Worm (Caenorhabditis elegans) whole organism, L4/young adult: ENCODE results near the gene R02F2.5.
A peak's percentile ranks its signal among the peaks of the same experiment; 100 is the strongest.

Experiments
- W03F9.2 ChIP-seq: fragments of 150-350 bp; optimal IDR thresholded peaks from 2 replicates; lab custom pipeline; 2014; ENCODE audit warnings: missing biosample characterization, missing genetic modification characterization
- dao-5 ChIP-seq: sonication (generic microtip); optimal IDR thresholded peaks from 2 replicates; lab custom pipeline; 2016; ENCODE audit warnings: missing genotype, missing genetic modification characterization, moderate library complexity, missing compliant biosample characterization
- him-1 ChIP-seq: sonication (generic microtip); optimal IDR thresholded peaks from 2 replicates; lab custom pipeline; 2016; ENCODE audit warnings: missing genotype, missing genetic modification reagents, missing genetic modification characterization, missing compliant biosample characterization

R02F2.5 gene

ce11 chrIII:5478824-5479368, at the start of gene R02F2.5, which contains the start of gene R02F2.6:
TSS of gene R02F2.5 (plus strand) at chrIII:5479318.
TSS of gene R02F2.6 (minus strand) at chrIII:5478924.
- TF ChIP-seq him-1 (tag; lab: Kevin White, UChicago) (no peak), W03F9.2 (no peak), dao-5 (tag; lab: Kevin White, UChicago) (no peak)

- TF ChIP-seq W03F9.2, result no peak
- no peak for TF ChIP-seq him-1 (tag; lab: Kevin White, UChicago)
- no peak for TF ChIP-seq dao-5 (tag; lab: Kevin White, UChicago)
Observed at ce11 chrIII:5436306-5436705, 42.8 kb upstream of the R02F2.5 start.

DNA sequence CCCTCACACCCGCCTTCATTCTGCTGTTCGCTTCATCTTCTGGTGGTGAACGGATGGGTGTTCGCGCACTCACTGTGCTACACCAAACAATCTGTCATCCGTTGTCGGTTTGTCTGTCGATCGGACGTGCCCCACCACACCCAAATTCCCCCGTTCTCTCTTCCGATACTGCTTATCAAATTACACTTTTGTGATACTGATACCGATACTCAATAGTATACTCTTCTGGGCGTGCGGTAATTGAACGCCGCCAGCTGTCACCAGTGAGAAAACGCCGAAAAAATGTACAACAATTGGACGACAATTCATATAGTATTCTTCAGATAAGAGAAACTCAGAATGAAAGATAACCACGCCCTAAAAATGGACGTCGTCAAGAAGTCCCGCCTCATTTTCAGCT, 41.1 kb upstream of the R02F2.5 start:
- TF ChIP-seq him-1 (tag; lab: Kevin White, UChicago) (no peak), dao-5 (tag; lab: Kevin White, UChicago) (no peak), W03F9.2 (no peak)

DNA sequence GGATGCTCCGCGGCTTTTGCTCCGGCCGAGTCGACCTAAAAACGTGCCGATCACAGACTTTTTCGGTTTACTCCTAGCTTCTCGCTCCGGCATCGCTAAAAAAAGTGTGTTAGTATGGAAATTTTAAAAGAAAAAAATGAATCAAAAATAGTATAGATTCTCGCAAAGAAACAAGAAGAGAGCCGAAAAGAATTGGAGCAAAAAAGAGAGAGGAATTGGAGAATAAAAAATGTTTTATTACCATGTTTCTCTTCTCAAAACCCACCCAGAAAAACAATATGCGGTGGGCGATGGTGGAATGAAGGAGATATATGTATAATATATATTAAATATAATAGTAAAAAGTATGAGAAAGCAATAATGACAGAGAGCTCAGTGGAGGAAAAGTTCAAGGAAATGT, 38.6 kb upstream of the R02F2.5 start, which contains the start of gene W03A5.6:
Gene W03A5.6, minus strand, starts transcription at position 101 of the 400 bp plus-strand sequence.
- TF ChIP-seq him-1 (tag; lab: Kevin White, UChicago) (no peak), dao-5 (tag; lab: Kevin White, UChicago) (no peak), W03F9.2 (no peak)

DNA sequence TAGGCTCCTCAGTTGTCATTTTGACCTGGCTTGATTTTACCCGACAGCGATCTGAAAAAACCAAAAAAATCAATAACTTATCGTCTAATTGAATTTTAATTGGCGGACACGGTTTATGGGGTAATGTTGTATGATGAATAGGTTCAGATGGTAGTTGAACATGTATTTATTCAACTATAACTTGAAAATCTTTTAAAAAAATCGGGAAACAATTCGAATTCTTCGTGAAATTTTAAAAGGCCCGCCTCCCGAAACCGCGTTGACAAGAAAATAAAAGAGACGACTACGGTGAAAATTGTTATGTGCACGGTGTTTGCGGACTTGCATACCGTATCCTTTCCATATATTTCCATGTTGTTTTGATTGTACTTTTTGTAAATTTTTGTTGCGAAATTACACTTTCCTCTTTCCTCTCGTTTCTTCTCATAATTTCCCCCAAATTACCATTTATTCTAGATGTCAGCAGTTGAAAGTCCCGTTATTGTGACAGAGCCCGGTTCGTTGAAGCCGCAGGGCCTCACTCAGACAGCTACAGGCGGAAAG, 36.3 kb upstream of the R02F2.5 start, which contains the start of the genes T24G10.2 and disl-2:
Gene T24G10.2, minus strand, starts transcription at position 51 of the 543 bp plus-strand sequence.
Gene disl-2, plus strand, starts transcription at position 457 of the 543 bp plus-strand sequence.
- TF ChIP-seq dao-5 (tag; lab: Kevin White, UChicago), result no peak
- TF ChIP-seq W03F9.2, result peak; percentile 16
- no peak for TF ChIP-seq him-1 (tag; lab: Kevin White, UChicago)

- TF ChIP-seq dao-5 (tag; lab: Kevin White, UChicago), result no peak
- TF ChIP-seq W03F9.2, result peak; percentile 56
- TF ChIP-seq him-1 (tag; lab: Kevin White, UChicago), result no peak
Observed at ce11 chrIII:5448177-5448576, 30.9 kb upstream of the R02F2.5 start, which contains the start of gene skpt-1. TSS of gene skpt-1 (minus strand) at chrIII:5448395.

DNA sequence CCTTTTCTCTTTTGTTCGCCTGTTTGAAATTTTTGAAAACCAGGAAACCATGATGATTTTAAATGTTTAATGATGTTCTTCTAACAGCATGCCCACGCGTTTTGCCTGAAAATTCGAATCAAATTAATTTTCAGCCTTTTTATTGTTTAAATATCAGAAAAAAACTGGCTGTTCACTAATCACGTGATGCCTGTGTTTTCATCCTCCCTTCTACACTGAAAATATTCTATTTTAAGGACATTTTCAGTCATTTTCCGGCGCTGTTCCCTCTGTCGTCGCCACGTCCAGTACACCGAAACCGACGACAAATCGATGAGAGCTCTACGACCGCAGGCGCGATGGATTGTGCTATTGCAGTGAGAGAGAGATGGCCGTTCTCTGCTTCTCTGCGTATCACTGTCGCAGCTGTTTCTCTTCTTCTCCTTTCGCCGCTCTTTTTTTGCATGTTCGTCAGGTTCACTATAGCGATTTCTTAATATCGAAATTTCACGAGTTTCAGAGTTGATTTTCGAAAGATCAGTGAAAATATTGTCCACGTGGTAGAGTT, 29.3 kb upstream of the R02F2.5 start, which contains the start of gene F48E8.8:
Gene F48E8.8, minus strand, starts transcription at position 51 of the 547 bp plus-strand sequence.
- no peak for TF ChIP-seq W03F9.2
- TF ChIP-seq dao-5 (tag; lab: Kevin White, UChicago), result no peak
- no peak for TF ChIP-seq him-1 (tag; lab: Kevin White, UChicago)

- TF ChIP-seq dao-5 (tag; lab: Kevin White, UChicago), result no peak
- no peak for TF ChIP-seq W03F9.2
- no peak for TF ChIP-seq him-1 (tag; lab: Kevin White, UChicago)
Observed at ce11 chrIII:5450430-5450829, 28.7 kb upstream of the R02F2.5 start, which contains the start of gene paa-1. TSS of gene paa-1 (plus strand) at chrIII:5450730.

- TF ChIP-seq him-1 (tag; lab: Kevin White, UChicago) (no peak), dao-5 (tag; lab: Kevin White, UChicago) (no peak), W03F9.2 (no peak)
Observed at ce11 chrIII:5453290-5453689, 25.8 kb upstream of the R02F2.5 start, which contains the start of gene F48E8.4. TSS of gene F48E8.4 (plus strand) at chrIII:5453590.

- TF ChIP-seq dao-5 (tag; lab: Kevin White, UChicago), result no peak
- TF ChIP-seq W03F9.2, result no peak
- no peak for TF ChIP-seq him-1 (tag; lab: Kevin White, UChicago)
Observed at ce11 chrIII:5461079-5461478, 18.0 kb upstream of the R02F2.5 start, which contains the start of gene F48E8.3. TSS of gene F48E8.3 (plus strand) at chrIII:5461379.

ce11 chrIII:5464077-5464476, 15.0 kb upstream of the R02F2.5 start, which contains the start of gene F48E8.2:
TSS of gene F48E8.2 (plus strand) at chrIII:5464377.
- TF ChIP-seq dao-5 (tag; lab: Kevin White, UChicago), result no peak
- no peak for TF ChIP-seq him-1 (tag; lab: Kevin White, UChicago)
- TF ChIP-seq W03F9.2, result no peak

DNA sequence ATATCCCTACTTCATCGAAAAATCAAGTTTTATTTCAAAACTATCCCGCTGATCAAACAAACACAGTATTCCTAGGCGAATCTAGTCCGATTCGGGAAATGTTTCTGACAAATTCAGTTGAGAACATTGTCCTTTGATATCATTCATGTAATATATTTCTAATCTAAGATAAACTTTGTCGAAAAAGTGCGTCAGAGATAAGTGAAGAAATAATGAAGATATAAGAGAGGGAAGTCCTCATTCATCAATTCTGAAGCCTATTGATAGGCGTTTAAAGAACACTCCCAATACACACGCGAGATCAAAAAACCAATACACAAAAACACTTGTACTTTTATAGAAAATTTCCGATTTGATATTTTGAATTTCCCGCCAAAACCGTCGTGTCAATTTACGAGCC, 14.3 kb upstream of the R02F2.5 start:
- TF ChIP-seq dao-5 (tag; lab: Kevin White, UChicago) (no peak), W03F9.2 (no peak), him-1 (tag; lab: Kevin White, UChicago) (no peak)

DNA sequence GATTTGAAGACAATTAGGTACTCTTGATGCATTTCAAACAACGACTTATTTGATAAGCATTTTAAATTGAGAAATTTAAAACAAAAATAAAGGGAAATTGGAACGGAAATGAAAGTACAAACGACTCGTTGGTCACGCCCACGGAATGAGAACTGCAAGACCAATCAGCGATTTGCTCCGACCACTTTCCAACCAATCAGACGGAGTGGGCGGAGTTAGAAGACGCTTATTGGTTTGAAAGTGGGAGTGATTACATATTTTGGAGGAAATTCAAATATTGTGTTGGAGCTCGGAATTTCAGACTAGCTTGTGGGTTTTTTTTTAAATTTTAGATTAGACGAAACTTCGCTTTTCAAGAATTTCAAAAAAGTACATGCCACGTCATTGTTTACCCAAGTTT, 10.0 kb upstream of the R02F2.5 start:
- no peak for TF ChIP-seq dao-5 (tag; lab: Kevin White, UChicago)
- TF ChIP-seq him-1 (tag; lab: Kevin White, UChicago), result no peak
- TF ChIP-seq W03F9.2, result no peak

DNA sequence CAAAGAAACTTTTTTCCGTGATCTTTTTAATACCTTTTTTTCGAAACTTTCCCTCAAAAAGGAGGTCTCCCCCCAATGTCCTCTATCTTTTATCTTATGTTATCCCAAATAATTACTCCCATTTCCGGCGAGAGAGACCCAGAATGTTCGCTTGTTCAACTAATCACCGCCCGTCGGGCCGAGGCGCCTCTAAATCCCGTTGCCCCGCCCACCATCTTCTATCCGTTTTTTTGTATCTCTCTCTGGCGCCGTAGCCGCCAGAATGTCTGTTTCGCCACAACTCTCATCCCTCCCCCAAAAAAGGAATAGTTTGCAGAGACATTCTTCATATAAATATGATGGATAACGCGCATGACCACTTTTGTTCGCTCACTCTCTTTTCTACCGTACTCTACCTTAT, 6.4 kb upstream of the R02F2.5 start:
- TF ChIP-seq W03F9.2, result no peak
- TF ChIP-seq dao-5 (tag; lab: Kevin White, UChicago), result no peak
- TF ChIP-seq him-1 (tag; lab: Kevin White, UChicago), result no peak
